Fruit fly (Drosophila melanogaster) whole organism, wandering third instar larva: Measurements from ENCODE around the gene mRpS33.

ENCODE experiments used
- Abd-B ChIP-seq: fragments of >200 bp; optimal IDR thresholded peaks from 2 replicates; lab custom pipeline; 2017; ENCODE audit warnings: missing biosample characterization, missing genetic modification characterization
- Dfd ChIP-seq: fragments of >200 bp; optimal IDR thresholded peaks from 2 replicates; lab custom pipeline; 2017; ENCODE audit warnings: missing biosample characterization, missing genetic modification characterization
- Jra ChIP-seq: sonication (Bioruptor generic); optimal IDR thresholded peaks from 2 replicates; lab custom pipeline; 2016; ENCODE audit warnings: missing biosample characterization, missing genetic modification characterization
- N ChIP-seq: fragments of >200 bp; optimal IDR thresholded peaks from 2 replicates; lab custom pipeline; 2018; ENCODE audit warnings: missing biosample characterization, missing external identifiers, missing genetic modification characterization
- fru ChIP-seq: fragments of 200-800 bp; sonication (Bioruptor generic); optimal IDR thresholded peaks from 3 replicates; lab custom pipeline; 2016; ENCODE audit warnings: missing biosample characterization, mild to moderate bottlenecking, missing genetic modification characterization
- jim ChIP-seq: fragments of 175-275, 200-325 bp; sonication (Bioruptor generic); optimal IDR thresholded peaks from 2 replicates; lab custom pipeline; 2016; ENCODE audit warnings: missing biosample characterization, mild to moderate bottlenecking, missing genetic modification characterization
- lola ChIP-seq: fragments of >200 bp; optimal IDR thresholded peaks from 2 replicates; lab custom pipeline; 2017; ENCODE audit warnings: missing biosample characterization, missing genetic modification characterization
- psq ChIP-seq: fragments of 200-800 bp; sonication (Bioruptor generic); optimal IDR thresholded peaks from 3 replicates; lab custom pipeline; 2017; ENCODE audit warnings: missing biosample characterization, mild to moderate bottlenecking, missing genetic modification characterization, moderate library complexity
- sage ChIP-seq: fragments of 200-800 bp; sonication (Bioruptor generic); optimal IDR thresholded peaks from 2 replicates; lab custom pipeline; 2016; ENCODE audit warnings: missing biosample characterization, mild to moderate bottlenecking, missing genetic modification characterization

DNA sequence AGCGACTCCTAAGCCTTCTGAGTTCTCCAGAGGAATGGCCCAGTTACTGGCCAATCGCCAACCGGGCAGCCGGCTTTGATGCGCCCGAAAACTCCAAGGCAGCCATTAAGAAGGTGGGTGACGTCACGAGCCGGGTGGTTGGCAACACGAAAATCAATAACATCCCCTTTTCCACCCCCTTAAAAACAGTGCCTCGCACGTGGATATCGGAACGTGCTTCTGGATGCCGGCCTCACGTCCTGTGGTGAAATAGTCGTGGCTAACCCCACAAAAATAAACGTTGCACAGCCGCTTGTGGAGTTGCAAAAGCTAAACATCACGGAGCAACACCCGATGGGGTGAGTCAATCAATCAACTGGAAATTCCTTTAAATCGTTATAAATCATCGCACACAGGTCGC, 20.2 kb upstream of the mRpS33 start:
- no peak for TF ChIP-seq jim (GFP tag; lab: Kevin White, UChicago)
- no peak for TF ChIP-seq Dfd (GFP tag; lab: Kevin White, UChicago)
- TF ChIP-seq Jra, result no peak
- no peak for TF ChIP-seq psq (GFP tag; lab: Kevin White, UChicago)
- TF ChIP-seq lola (GFP tag; lab: Kevin White, UChicago), result no peak
- no peak for TF ChIP-seq Abd-B (GFP tag; lab: Kevin White, UChicago)
- no peak for TF ChIP-seq fru (GFP tag; lab: Kevin White, UChicago)
- no peak for TF ChIP-seq sage (GFP tag; lab: Kevin White, UChicago)
- TF ChIP-seq N (GFP tag; lab: Kevin White, UChicago), result no peak
